Worm (Caenorhabditis elegans) whole organism, midembryonic: ENCODE measurements around the gene neg-1.

ENCODE experiments used
- T22C8.4 ChIP-seq: fragments of 200-800 bp; sonication (Bioruptor generic); IDR thresholded peaks from 2 replicates; pipeline ENCODE4 v1.3.6; 2022; ENCODE audit warnings: missing genetic modification characterization, missing compliant biosample characterization
- cog-1 ChIP-seq: sonication (generic microtip); optimal IDR thresholded peaks from 2 replicates; lab custom pipeline; 2016; ENCODE audit warnings: missing genetic modification characterization, missing compliant biosample characterization
- flt-1 ChIP-seq: fragments of 200-800 bp; sonication (Bioruptor generic); IDR thresholded peaks from 2 replicates; pipeline ENCODE4 v1.3.6; 2022; ENCODE audit warnings: missing genetic modification characterization, missing compliant biosample characterization
- klf-2 ChIP-seq: fragments of 200-800 bp; sonication (Bioruptor generic); conservative IDR thresholded peaks from 2 replicates; pipeline ENCODE4 v1.3.6; 2022; ENCODE audit warnings: missing genetic modification reagents, missing genetic modification characterization, missing compliant biosample characterization
- ref-1 ChIP-seq: fragments of 200-800 bp; sonication (Bioruptor generic); conservative IDR thresholded peaks from 2 replicates; pipeline ENCODE4 v1.3.6; 2022; ENCODE audit warnings: missing genetic modification reagents, missing genetic modification characterization, missing compliant biosample characterization
- tab-1 ChIP-seq: fragments of 200-800 bp; sonication (Bioruptor generic); IDR thresholded peaks from 2 replicates; pipeline ENCODE4 v1.3.6; 2022; ENCODE audit warnings: missing genetic modification characterization, missing compliant biosample characterization
- ztf-23 ChIP-seq: fragments of 200-800 bp; sonication (Bioruptor generic); IDR thresholded peaks from 2 replicates; pipeline ENCODE4 v1.3.6; 2022; ENCODE audit warnings: missing genetic modification reagents, missing genetic modification characterization, missing compliant biosample characterization
- ztf-29 ChIP-seq: fragments of 200-800 bp; sonication (Bioruptor generic); IDR thresholded peaks from 2 replicates; pipeline ENCODE4 v1.3.6; 2022; ENCODE audit warnings: missing genetic modification reagents, missing genetic modification characterization, missing compliant biosample characterization

DNA sequence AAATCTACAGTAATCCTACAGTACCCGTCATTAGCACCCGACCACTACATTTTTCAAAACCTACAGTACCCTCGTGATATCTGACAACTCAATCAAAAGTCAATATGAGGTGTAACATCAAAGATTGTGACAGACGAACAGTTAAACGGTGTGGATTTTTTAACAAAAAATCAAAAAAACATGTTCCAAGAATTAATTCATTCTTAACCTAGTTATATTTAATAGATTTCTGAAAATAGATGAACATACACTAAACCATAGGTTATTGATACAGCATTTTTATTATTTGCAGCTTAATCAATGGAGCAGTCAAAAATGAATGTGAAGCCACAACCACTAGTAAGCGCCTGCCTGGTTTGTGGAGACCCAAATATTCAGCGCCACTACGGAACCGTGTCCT is 32.8 kb upstream of the neg-1 start, which contains the start of gene nhr-118:
- TF ChIP-seq ref-1 (GFP tag; lab: Robert Waterston, UW), result no peak
- no peak for TF ChIP-seq flt-1
- TF ChIP-seq tab-1, result no peak
- TF ChIP-seq cog-1 (tag; lab: Kevin White, UChicago), result no peak
- TF ChIP-seq ztf-29 (GFP tag; lab: Robert Waterston, UW), result no peak
- TF ChIP-seq T22C8.4, result no peak
- TF ChIP-seq ztf-23 (GFP tag; lab: Robert Waterston, UW), result no peak
- no peak for TF ChIP-seq klf-2 (GFP tag; lab: Robert Waterston, UW)
